Worm (Caenorhabditis elegans) whole organism, L4/young adult: ENCODE measurements around the gene Y67D8A.2.

Experiments
- W03F9.2 ChIP-seq: fragments of 150-350 bp; optimal IDR thresholded peaks from 2 replicates; lab custom pipeline; 2014; ENCODE audit warnings: missing biosample characterization, missing genetic modification characterization
- dao-5 ChIP-seq: sonication (generic microtip); optimal IDR thresholded peaks from 2 replicates; lab custom pipeline; 2016; ENCODE audit warnings: missing genotype, missing genetic modification characterization, moderate library complexity, missing compliant biosample characterization
- him-1 ChIP-seq: sonication (generic microtip); optimal IDR thresholded peaks from 2 replicates; lab custom pipeline; 2016; ENCODE audit warnings: missing genotype, missing genetic modification reagents, missing genetic modification characterization, missing compliant biosample characterization

Gene Y67D8A.2

DNA sequence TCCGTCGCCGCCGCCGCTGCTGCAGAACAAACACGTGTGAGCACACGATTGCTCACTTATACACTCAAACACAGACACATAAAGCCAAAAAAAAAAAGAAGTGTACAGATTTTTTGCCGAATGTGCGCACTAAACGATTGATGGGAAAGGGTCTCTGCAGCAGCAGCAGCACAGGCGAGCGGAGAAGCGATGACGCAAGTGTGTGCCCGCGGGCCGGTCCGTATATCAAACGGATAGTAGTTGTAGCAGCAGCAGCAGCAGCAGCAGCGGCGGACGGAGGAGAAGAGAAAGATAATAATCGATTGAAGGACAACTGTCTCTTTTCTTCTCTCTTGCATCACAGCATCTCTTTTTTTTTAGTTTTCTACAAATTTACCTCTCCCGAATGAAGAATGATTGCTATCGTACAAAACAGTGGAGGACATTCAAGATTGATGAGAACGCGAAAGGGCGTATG lies 11.2 kb downstream of the Y67D8A.2 start:
- no peak for TF ChIP-seq dao-5 (tag; lab: Kevin White, UChicago)
- TF ChIP-seq W03F9.2 (tag; lab: Kevin White, UChicago) = no peak
- no peak for TF ChIP-seq him-1 (tag; lab: Kevin White, UChicago)

DNA sequence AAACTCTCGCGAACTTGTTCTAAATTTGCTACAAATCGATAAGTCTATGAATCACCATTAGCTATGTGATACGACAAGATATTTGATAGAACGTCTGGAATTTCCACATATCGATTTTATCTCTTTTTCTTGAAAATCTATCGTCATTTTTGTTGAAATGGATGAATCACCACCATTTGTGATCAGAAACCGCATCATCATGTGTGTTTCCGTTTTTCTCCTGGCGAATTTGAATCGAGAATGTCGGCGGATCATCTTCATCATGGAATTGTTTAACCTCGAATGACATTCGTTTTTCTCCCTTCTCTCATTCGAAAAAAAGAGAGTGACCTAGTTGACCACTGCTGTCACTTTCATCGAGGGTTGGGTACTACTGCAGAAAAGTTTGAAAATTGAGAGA lies 12.0 kb downstream of the Y67D8A.2 start:
- no peak for TF ChIP-seq W03F9.2 (tag; lab: Kevin White, UChicago)
- no peak for TF ChIP-seq dao-5 (tag; lab: Kevin White, UChicago)
- no peak for TF ChIP-seq him-1 (tag; lab: Kevin White, UChicago)

DNA sequence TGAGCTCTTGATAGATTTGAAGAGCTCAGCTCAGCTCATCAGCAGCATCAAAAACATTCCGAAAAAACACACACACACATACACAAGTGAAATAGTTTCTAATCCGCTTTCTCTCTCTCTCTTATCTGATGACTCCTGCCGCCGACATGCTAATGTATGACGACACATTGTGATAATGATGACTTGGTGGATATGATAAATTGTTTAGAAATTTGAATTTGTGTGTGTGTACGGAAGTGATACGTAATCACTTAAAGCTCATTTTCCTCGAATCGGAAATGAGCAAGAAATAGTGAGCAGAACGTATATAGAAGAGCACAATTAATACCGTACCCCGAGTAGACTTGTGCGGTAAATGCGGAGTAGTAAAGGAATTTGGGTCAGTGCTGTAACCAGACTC lies 24.6 kb downstream of the Y67D8A.2 start:
- no peak for TF ChIP-seq dao-5 (tag; lab: Kevin White, UChicago)
- TF ChIP-seq him-1 (tag; lab: Kevin White, UChicago) = no peak
- TF ChIP-seq W03F9.2 (tag; lab: Kevin White, UChicago) = no peak

DNA sequence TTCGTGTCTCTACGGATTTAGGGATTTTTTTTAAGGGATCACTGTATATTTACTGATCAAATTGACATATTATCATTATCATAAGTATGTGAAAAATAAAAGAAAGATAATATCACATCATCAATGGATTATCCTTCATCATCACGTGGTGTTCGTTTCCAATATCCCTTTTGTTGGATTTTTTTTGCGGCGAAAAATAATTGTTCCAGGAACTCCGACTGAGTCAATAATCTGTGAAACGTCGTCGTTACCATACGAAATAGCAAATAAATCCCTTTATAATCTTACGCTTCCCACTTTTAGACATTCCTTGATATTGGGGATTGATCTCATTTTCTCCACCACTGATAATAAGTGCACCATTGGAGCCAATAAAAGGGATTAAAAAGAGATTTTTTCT lies 27.8 kb downstream of the Y67D8A.2 start:
- no peak for TF ChIP-seq him-1 (tag; lab: Kevin White, UChicago)
- TF ChIP-seq dao-5 (tag; lab: Kevin White, UChicago) = no peak
- no peak for TF ChIP-seq W03F9.2 (tag; lab: Kevin White, UChicago)

DNA sequence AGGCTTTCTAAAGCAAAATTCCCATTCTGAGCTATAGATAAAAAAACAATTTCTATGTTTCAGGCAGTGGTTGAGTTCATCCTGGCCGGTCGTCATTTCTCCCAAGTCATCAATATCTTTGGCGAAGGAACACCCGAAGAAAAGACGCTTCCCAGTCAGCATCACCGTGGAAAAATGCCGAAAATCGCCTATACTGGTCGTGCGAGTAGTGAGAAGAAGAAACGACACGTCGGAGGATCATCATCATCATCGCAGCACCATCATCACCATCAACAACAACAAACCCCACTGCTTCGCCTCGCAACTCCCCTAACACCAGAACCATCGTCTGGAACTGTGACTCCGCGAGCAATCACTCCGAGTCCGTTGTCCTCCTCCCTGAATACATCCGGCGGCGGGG lies 29.3 kb downstream of the Y67D8A.2 start:
- TF ChIP-seq dao-5 (tag; lab: Kevin White, UChicago) (no peak), him-1 (tag; lab: Kevin White, UChicago) (no peak), W03F9.2 (tag; lab: Kevin White, UChicago) (no peak)

DNA sequence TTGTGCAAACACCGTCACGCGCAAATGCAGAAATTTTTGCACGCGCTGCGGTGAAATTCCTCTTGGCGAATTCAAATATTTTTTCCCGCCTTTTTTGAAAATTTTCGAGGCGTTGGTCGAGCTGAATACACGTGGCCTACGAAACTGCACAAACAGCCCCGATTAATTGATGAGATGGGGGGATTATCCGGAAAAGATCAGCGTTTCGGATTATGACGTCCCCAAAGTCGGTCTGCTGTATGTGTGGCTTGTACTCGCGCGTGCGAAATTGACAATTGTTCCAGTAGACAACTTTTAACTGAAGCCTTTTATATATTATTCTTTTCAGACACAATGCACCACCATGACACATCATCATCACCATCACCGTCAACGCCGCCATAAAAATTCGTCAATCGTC lies 29.8 kb downstream of the Y67D8A.2 start:
- no peak for TF ChIP-seq him-1 (tag; lab: Kevin White, UChicago)
- TF ChIP-seq W03F9.2 (tag; lab: Kevin White, UChicago) = no peak
- no peak for TF ChIP-seq dao-5 (tag; lab: Kevin White, UChicago)

DNA sequence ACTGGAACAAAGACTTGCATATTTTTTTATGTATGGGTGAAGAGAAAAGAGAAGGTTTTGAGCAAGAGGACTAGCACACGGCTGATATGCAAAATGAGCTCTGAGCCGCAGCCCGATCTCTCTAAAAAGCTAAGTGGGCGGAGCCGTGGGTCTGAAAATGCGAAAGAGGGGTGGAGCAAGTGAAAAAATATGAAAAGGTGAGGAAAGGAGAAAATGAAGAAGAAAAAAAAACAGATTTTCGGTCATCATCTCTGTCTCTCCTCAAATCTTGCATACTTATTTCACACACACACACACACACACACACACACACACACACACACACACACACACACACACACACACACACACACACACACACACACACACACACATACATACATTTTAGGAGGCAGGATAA lies 32.2 kb downstream of the Y67D8A.2 start, which contains the start of gene dmd-9:
dmd-9 (minus strand) TSS at position 101 of the 400 bp plus-strand sequence.
- TF ChIP-seq W03F9.2 (tag; lab: Kevin White, UChicago) = no peak
- no peak for TF ChIP-seq dao-5 (tag; lab: Kevin White, UChicago)
- TF ChIP-seq him-1 (tag; lab: Kevin White, UChicago) = no peak

DNA sequence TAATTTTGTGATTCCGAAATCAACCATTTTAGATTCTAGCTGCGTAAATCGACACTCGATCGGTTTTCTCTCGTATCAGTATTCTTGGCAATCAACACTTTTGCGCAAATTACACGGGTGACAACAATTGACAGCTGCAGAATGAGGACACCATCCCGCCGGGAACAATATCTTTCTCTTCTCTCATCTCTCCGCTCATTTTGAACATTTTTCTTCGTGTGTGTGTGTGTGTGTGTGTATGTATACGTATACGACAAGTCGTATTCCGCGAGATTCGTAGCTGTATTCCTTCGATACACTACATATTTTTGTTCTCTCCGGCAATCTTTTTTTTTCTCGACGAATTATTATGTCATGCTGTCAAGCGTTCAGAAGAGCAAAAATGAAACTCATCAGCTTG lies 34.6 kb downstream of the Y67D8A.2 start:
- no peak for TF ChIP-seq him-1 (tag; lab: Kevin White, UChicago)
- TF ChIP-seq dao-5 (tag; lab: Kevin White, UChicago) = no peak
- no peak for TF ChIP-seq W03F9.2 (tag; lab: Kevin White, UChicago)

DNA sequence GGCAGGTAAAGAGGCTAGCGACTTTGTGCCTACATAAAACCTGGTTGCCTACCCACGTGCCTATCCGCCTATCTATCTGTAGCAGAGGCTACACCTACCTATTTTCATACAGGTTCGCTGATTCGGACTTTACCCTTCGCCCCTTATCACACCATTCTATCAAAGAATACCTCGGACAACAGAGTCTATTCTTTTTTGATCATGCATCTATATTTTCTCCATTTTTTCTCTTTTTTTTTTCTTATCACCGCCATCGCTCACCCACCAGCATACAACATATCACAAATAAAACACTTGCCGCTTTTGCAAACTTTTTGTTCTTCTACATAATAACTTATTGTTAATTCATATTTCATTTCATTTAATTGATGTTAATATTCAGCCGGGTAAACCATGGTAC lies 36.3 kb downstream of the Y67D8A.2 start, which contains the start of gene T26C12.1:
T26C12.1 (plus strand) TSS at position 383 of the 400 bp plus-strand sequence.
- TF ChIP-seq W03F9.2 (tag; lab: Kevin White, UChicago) (no peak), him-1 (tag; lab: Kevin White, UChicago) (no peak), dao-5 (tag; lab: Kevin White, UChicago) (no peak)

DNA sequence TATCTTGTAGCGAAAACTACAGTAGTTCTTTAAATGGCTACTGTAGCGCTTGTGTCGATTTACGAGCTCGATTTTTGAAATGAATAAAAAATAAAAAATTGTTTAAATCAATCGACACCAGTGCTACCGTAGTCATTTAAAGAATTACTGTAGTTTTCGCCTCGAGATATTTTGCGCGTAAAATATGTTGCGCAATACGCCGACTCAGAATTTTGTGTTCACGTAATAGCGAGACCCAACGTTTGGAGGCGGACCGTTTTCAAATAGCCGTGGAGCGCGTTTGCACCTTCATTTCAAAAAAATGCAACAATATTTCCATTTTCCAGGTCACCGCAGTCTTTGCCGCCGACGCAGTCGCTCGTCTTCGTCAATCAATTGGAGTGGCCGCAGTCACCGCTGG lies 38.0 kb downstream of the Y67D8A.2 start:
- TF ChIP-seq dao-5 (tag; lab: Kevin White, UChicago) = no peak
- TF ChIP-seq him-1 (tag; lab: Kevin White, UChicago) = no peak
- no peak for TF ChIP-seq W03F9.2 (tag; lab: Kevin White, UChicago)

DNA sequence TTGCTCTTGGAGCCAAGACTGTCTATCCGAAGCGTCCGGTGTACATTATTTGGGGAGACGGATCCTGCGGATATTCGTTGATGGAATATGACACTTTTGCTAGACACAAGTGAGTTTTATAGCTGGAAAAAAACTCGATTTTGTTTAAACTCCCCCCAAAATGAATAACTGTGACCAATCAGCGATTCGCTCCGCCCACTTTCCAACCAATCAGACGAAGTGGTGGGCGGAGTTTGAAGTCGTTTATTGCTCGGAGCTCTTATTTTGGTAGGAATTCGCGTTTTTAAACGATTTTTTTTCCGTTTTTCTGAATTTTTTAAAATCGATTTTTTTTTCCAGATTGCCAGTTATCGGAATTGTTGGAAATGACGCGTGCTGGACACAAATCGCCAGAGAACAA lies 39.5 kb downstream of the Y67D8A.2 start:
- TF ChIP-seq W03F9.2 (tag; lab: Kevin White, UChicago) = no peak

DNA sequence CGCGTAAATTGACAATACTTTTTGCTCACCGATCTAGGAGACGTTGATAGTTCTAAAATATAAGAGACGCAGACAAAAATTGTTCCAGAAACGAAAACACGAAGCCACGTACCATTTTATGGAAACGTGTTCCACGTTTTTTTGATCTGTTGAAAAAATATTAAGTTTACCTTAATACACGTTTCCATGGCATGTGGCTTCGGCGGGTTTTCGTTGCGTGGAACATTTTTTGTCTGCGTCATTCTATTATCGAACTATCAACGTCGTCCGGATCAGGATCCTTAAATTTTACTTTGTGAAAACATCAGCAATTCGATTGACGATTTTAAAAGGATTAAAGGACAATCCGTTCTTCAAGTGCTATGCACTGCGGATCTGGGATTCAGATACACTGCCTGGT lies 43.4 kb downstream of the Y67D8A.2 start, which contains the start of gene T26C12.2:
T26C12.2 (minus strand) TSS at position 101 of the 400 bp plus-strand sequence.
- TF ChIP-seq W03F9.2 (tag; lab: Kevin White, UChicago) = no peak
- TF ChIP-seq him-1 (tag; lab: Kevin White, UChicago) = no peak
- TF ChIP-seq dao-5 (tag; lab: Kevin White, UChicago) = no peak

DNA sequence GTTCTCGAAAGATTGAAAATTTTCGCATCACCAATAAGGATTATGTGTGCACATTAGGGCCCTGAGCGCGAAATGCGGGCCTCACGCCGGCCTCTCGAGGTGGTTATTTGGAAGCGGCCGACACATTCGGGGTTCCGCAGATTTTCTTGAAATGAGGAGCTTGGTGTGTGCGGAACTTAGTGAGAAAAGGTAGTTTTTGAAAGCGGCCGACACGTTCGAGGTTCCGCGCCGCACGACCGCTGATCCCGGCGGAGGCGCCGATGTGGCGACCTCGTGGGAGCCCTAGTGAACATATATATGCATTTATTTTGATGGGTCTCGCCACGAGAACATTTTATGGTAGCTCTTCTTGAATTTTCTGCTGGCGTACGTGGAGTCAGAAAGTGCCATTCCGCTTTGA lies 44.6 kb downstream of the Y67D8A.2 start:
- TF ChIP-seq W03F9.2 (tag; lab: Kevin White, UChicago) (no peak), dao-5 (tag; lab: Kevin White, UChicago) (no peak), him-1 (tag; lab: Kevin White, UChicago) (no peak)

DNA sequence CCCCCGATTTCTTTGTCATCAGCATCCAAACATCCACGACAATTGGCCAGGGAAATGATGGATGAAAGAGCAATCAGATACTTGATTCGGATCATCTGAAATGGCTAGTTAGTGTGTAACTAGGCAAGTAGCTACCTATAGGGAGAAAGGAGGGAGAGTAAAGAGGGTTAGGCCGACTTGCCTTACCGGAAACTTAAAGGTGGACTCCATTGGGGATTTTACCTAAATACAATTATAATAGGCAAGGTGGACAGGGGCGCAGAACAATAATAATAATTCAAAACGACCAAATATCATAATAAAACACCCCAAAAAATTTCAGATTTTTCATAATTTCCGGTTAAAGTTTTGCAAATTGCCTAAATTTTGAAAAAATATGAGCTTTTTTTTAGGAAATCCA lies 45.3 kb downstream of the Y67D8A.2 start, which contains the start of gene clec-173:
clec-173 (minus strand) TSS at position 101 of the 400 bp plus-strand sequence.
- TF ChIP-seq W03F9.2 (tag; lab: Kevin White, UChicago) (no peak), him-1 (tag; lab: Kevin White, UChicago) (no peak), dao-5 (tag; lab: Kevin White, UChicago) (no peak)
